Worm (Caenorhabditis elegans): ENCODE results near the gene T10C6.10.

DNA sequence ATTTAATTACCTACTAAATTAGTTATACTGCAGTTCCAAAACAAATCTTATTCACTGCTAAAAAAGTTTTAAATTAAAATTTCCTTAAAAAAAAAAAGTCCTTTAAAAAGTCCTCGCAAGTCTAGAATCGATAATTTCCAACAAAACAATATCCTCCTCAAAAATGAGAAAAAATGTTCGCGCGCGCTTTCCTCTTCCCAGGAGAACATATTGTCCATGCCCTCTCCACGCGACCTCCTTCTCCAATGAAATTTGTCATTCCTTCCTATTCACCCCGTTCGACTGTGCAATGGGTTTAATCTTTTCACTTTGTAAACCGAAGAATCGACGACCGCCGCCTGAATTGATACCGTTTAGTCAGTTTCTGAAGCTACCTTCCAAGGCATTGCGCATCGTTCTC lies at the start of gene T10C6.10:
- no peak for TF ChIP-seq nhr-76 (tag; optimal IDR thresholded peaks at IDR 0.05)
- no peak for TF ChIP-seq nhr-77 (tag; optimal IDR thresholded peaks at IDR 0.05)
- no peak for TF ChIP-seq aha-1 (tag; optimal IDR thresholded peaks at IDR 0.05)
- TF ChIP-seq ama-1 (optimal IDR thresholded peaks at IDR 0.05), result no peak

All from whole organism, L1 larva.